Worm (Caenorhabditis elegans): ENCODE measurements around the gene F21E9.2.

- TF ChIP-seq nfya-1 (tag; optimal IDR thresholded peaks at IDR 0.05) (no peak), syd-9 (tag; optimal IDR thresholded peaks at IDR 0.05) (no peak), fax-1 (tag; optimal IDR thresholded peaks at IDR 0.05) (no peak), pag-3 (tag; optimal IDR thresholded peaks at IDR 0.05; ENCODE audit: borderline replicate concordance) (no peak), elt-2 (tag; optimal IDR thresholded peaks at IDR 0.05) (no peak), hlh-30 (tag; optimal IDR thresholded peaks at IDR 0.05; ENCODE audit: insufficient read depth) (no peak), pha-4 (tag; optimal IDR thresholded peaks at IDR 0.05) (no peak), mec-3 (tag; optimal IDR thresholded peaks at IDR 0.05; ENCODE audit: borderline replicate concordance) (no peak), ceh-45 (GFP tag; IDR thresholded peaks at IDR 0.05) (no peak), ceh-6 (GFP tag; optimal IDR thresholded peaks at IDR 0.05) (no peak)
Measured at ce11 chrX:1337834-1338233, 8.1 kb upstream of the F21E9.2 start.

Measured in whole organism, late embryonic.